Fruit fly (Drosophila melanogaster): Measurements from ENCODE around the gene Srp54k.
A peak's percentile ranks its signal among the peaks of the same experiment; 100 is the strongest.

The Srp54k gene

DNA sequence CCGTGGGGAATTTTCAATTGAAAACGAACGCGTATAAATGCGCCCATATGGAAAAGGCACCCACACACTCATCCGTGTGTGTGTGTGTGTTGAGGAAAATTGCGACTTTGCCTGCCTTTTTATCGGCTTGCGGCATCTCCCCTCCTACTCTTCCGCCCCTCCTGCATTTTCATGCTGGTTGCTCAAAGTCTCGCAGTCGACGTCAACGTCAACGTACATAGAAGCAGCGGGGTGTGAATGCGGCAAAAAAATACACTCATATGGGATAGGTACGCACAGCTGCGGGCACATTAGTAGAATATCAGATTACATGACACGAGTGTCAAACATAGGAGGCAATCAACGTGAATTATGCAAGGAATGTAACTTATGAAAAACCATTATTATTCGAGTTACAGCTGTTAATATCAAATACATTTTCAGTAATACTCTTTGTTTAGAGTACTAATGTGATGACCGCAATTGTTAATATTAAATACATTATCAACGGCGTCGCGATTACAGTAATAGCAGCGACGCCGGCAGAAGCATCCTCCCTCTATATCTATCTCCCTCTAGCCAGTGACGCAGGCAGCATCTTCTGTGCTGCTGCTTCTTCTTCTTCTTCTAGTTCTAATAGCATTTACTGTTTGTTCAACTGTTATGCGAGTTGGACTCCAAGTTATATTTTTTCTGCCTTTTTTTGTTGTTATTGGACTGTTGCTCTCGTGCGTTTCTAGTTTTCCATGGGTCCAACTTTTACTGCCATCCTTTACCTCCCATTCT, 34.5 kb downstream of the Srp54k start (continued):
- TF ChIP-seq Jarid2 (GFP tag; optimal IDR thresholded peaks at IDR 0.05) (peak; percentile 79), CG4424 (GFP tag; optimal IDR thresholded peaks at IDR 0.05) (peak; percentile 90), grau (tag; optimal IDR thresholded peaks at IDR 0.05) (peak; percentile 89), gt (GFP tag; IDR thresholded peaks at IDR 0.05) (peak; percentile 76), stwl (tag; optimal IDR thresholded peaks at IDR 0.05) (peak; percentile 56), CG2678 (tag; optimal IDR thresholded peaks at IDR 0.05) (peak; percentile 94), ftz-f1 (GFP tag; optimal IDR thresholded peaks at IDR 0.05) (no peak), CG11456 (GFP tag; IDR thresholded peaks at IDR 0.05) (peak; percentile 78), Hmr (GFP tag; optimal IDR thresholded peaks at IDR 0.05) (peak; percentile 91), CG7745 (tag; optimal IDR thresholded peaks at IDR 0.05) (peak; percentile 54), gcm2 (GFP tag; optimal IDR thresholded peaks at IDR 0.05) (peak; percentile 83), CG32532 (GFP tag; IDR thresholded peaks at IDR 0.05) (peak; percentile 87), Pdp1 (GFP tag; optimal IDR thresholded peaks at IDR 0.05) (peak; percentile 89 to 90), CG12942 (GFP tag; optimal IDR thresholded peaks at IDR 0.05) (peak; percentile 78), CG14965 (GFP tag; optimal IDR thresholded peaks at IDR 0.05; ENCODE audit: borderline replicate concordance) (peak; percentile 57), BEAF-32 (GFP tag; optimal IDR thresholded peaks at IDR 0.05) (no peak), CG18599 (GFP tag; optimal IDR thresholded peaks at IDR 0.05) (peak; percentile 92), Med (GFP tag) (peak; percentile 97), tna (GFP tag; IDR thresholded peaks at IDR 0.05; ENCODE audit: partially characterized antibody) (no peak), Sin3A (optimal IDR thresholded peaks at IDR 0.05) (no peak), wor (GFP tag; IDR thresholded peaks at IDR 0.05) (peak; percentile 80), ATbp (GFP tag; optimal IDR thresholded peaks at IDR 0.05) (peak; percentile 90), Drgx (GFP tag; IDR thresholded peaks at IDR 0.05) (peak; percentile 95), CG11696 (GFP tag; IDR thresholded peaks at IDR 0.05) (peak; percentile 99), CG31441 (GFP tag; IDR thresholded peaks at IDR 0.05) (peak; percentile 86), ewg (GFP tag; optimal IDR thresholded peaks at IDR 0.05) (peak; percentile 80), jigr1 (GFP tag; IDR thresholded peaks at IDR 0.05) (peak; percentile 74; the same call in 2 of the 3 replicates), CG33213 (GFP tag; optimal IDR thresholded peaks at IDR 0.05) (peak; percentile 68), Scr (GFP tag; IDR thresholded peaks at IDR 0.05; ENCODE audit: partially characterized antibody) (no peak), CG17385 (GFP tag; optimal IDR thresholded peaks at IDR 0.05) (peak; percentile 85), CG15696 (tag; optimal IDR thresholded peaks at IDR 0.05) (peak; percentile 75), CG30020 (tag; optimal IDR thresholded peaks at IDR 0.05) (peak; percentile 23), tin (GFP tag; optimal IDR thresholded peaks at IDR 0.05) (peak; percentile 92), Deaf1 (tag; optimal IDR thresholded peaks at IDR 0.05) (peak; percentile 63), CG16815 (GFP tag; optimal IDR thresholded peaks at IDR 0.05) (peak; percentile 82), CG18619 (GFP tag; optimal IDR thresholded peaks at IDR 0.05) (peak; percentile 89), sr (GFP tag; IDR thresholded peaks at IDR 0.05) (peak; percentile 59; the same call in 1 of the 3 replicates), hth (optimal IDR thresholded peaks at IDR 0.05) (no peak), crol (GFP tag; IDR thresholded peaks at IDR 0.05) (peak; percentile 89), Mes4 (GFP tag; optimal IDR thresholded peaks at IDR 0.05) (peak; percentile 82), Dll (GFP tag; IDR thresholded peaks at IDR 0.05; ENCODE audit: partially characterized antibody) (no peak), inv (GFP tag; IDR thresholded peaks at IDR 0.05; ENCODE audit: partially characterized antibody) (no peak), CG18262 (tag; optimal IDR thresholded peaks at IDR 0.05) (peak; percentile 90), ash1 (GFP tag; optimal IDR thresholded peaks at IDR 0.05) (no peak), ab (GFP tag; optimal IDR thresholded peaks at IDR 0.05) (peak; percentile 74), slbo (GFP tag; IDR thresholded peaks at IDR 0.05) (peak; percentile 88), CG4617 (GFP tag; optimal IDR thresholded peaks at IDR 0.05; ENCODE audit: borderline replicate concordance) (peak; percentile 33), sens-2 (GFP tag; IDR thresholded peaks at IDR 0.05) (peak; percentile 82), ken (GFP tag; IDR thresholded peaks at IDR 0.05) (peak; percentile 88)

Data from whole organism, embryonic.